Worm (Caenorhabditis elegans) whole organism, L3 larva: ENCODE measurements around the gene Y5H2A.1.

Source experiments
- ama-1 ChIP-seq: fragments of 150-350 bp; optimal IDR thresholded peaks from 2 replicates; lab custom pipeline; 2018
- elt-3 ChIP-seq, 3 experiments: fragments of 150-350 bp in 1 of 3; sonication (generic microtip) in 2 of 3; optimal IDR thresholded peaks; 2 replicates in 2 of 3; 4 replicates in 1 of 3; lab custom pipeline; 2014 to 2017; ENCODE audit warnings: missing biosample characterization in 3 of 3, missing genetic modification characterization in 3 of 3
- nfya-1 ChIP-seq: sonication (generic microtip); optimal IDR thresholded peaks from 2 replicates; lab custom pipeline; 2017; ENCODE audit warnings: missing genetic modification characterization, mild to moderate bottlenecking, missing compliant biosample characterization, antibody characterized with exemption, moderate library complexity; ENCODE audit not compliant: insufficient read depth
- nhr-76 ChIP-seq: fragments of 150-350 bp; sonication (generic microtip); optimal IDR thresholded peaks from 5 replicates; lab custom pipeline; 2014; ENCODE audit warnings: missing biosample characterization, missing genetic modification characterization
- pqm-1 ChIP-seq: fragments of 150-350 bp; optimal IDR thresholded peaks from 2 replicates; lab custom pipeline; 2017; ENCODE audit warnings: missing biosample characterization, missing genetic modification characterization, inconsistent platforms
- snpc-4 ChIP-seq: fragments of 150-350 bp; optimal IDR thresholded peaks from 2 replicates; lab custom pipeline; 2014; ENCODE audit warnings: missing biosample characterization, missing genetic modification characterization
- tbx-2 ChIP-seq: sonication (generic microtip); optimal IDR thresholded peaks from 2 replicates; lab custom pipeline; 2016; ENCODE audit warnings: mild to moderate bottlenecking, missing genetic modification characterization, missing compliant biosample characterization
- unc-39 ChIP-seq: sonication (generic microtip); optimal IDR thresholded peaks from 4 replicates; lab custom pipeline; 2017; ENCODE audit warnings: missing biosample characterization, missing genetic modification characterization
- zag-1 ChIP-seq: fragments of 150-350 bp; optimal IDR thresholded peaks from 2 replicates; lab custom pipeline; 2014; ENCODE audit warnings: missing biosample characterization, missing genetic modification characterization
- ztf-4 ChIP-seq: fragments of 150-350 bp; optimal IDR thresholded peaks from 2 replicates; lab custom pipeline; 2014; ENCODE audit warnings: missing biosample characterization, missing genetic modification characterization

DNA sequence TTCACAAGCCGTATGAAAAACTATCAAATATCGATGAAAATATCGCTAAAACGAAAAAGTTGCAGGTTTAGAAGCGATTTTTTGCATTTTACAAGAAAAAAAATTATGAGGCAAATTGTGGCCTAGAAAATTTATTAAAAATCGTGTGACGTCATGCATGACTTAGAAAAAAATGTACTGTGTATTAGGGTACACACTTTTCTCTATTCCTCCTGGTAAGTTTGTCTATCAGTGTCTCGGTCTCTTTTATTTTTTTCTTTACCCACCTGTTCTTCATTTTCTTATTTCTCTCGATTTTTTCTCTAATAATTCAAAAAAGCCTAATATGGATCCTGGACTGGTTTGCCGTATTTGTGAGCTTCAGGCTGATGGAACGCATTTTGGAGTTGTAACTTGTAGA, 13.5 kb upstream of the Y5H2A.1 start, which contains the start of gene nhr-227:
- TF ChIP-seq elt-3 (tag; optimal IDR thresholded peaks at IDR 0.05; lab: Kevin White, UChicago) (no peak), nfya-1 (tag; lab: Kevin White, UChicago) (no peak), unc-39 (tag; lab: Kevin White, UChicago) (no peak), snpc-4 (tag; lab: Kevin White, UChicago) (no peak), zag-1 (no peak), ztf-4 (tag; lab: Kevin White, UChicago) (no peak), ama-1 (lab: Kevin White, UChicago) (no peak), tbx-2 (tag; lab: Kevin White, UChicago) (no peak), pqm-1 (tag; lab: Kevin White, UChicago) (no peak), nhr-76 (tag; lab: Kevin White, UChicago) (no peak)
